Fruit fly (Drosophila melanogaster) S2 (cell line): ENCODE data around the gene CG31199.

Experiments
- CG8478 ChIP-seq: fragments of >200 bp; optimal IDR thresholded peaks from 2 replicates; lab custom pipeline; 2018
- CTCF ChIP-seq, 2 experiments: fragments of >200 bp; optimal IDR thresholded peaks; 2 replicates each; lab custom pipeline; 2018

DNA sequence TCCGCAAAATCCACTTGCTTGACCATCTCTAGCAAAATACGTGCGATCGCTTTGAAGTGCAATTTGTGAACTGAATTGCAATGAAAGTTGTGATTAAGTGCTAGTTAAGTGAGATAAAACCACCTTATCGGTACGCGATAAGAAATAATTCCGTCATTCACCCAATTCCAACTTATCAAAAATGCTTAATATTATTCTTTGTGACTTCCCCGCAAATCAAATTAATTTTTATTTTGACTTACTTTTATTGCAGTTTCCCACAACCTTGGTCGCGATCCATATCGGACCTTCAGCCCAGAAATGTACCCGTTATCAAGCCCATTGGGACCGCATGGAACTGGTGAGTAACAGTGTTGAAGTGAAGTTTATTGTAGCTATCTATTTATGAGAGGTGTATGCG is 28.9 kb upstream of the CG31199 start, which contains the start of gene Takl1:
- TF ChIP-seq CTCF (optimal IDR thresholded peaks at IDR 0.05; lab: Kevin White, UChicago) (no peak), CG8478 (lab: Kevin White, UChicago) (no peak)
